Worm (Caenorhabditis elegans) whole organism, L4/young adult: ENCODE results near the gene wsp-1.

ENCODE experiments used
- W03F9.2 ChIP-seq: fragments of 150-350 bp; optimal IDR thresholded peaks from 2 replicates; lab custom pipeline; 2014; ENCODE audit warnings: missing biosample characterization, missing genetic modification characterization
- dao-5 ChIP-seq: sonication (generic microtip); optimal IDR thresholded peaks from 2 replicates; lab custom pipeline; 2016; ENCODE audit warnings: missing genotype, missing genetic modification characterization, moderate library complexity, missing compliant biosample characterization
- him-1 ChIP-seq: sonication (generic microtip); optimal IDR thresholded peaks from 2 replicates; lab custom pipeline; 2016; ENCODE audit warnings: missing genotype, missing genetic modification reagents, missing genetic modification characterization, missing compliant biosample characterization

The wsp-1 gene

DNA sequence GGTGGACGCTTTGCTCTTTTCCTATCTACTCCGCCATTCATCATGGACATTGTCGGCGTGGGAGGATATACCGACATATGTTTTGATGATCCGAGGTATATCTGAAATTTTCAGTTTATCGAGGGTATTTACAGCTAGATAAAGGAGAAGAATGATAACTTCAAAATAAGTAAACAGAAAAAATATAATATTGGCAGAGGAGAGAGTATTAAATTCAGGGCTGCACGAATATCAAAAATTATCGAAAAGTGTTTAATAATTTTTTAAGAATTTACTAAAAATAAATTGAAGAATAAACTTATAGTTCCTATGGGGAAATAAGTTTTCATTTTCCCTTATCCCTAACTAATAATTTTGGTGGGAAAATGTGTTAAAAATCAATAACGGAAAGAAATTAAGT, at the start of gene wsp-1:
TSS of gene wsp-1 (minus strand) at position 101 of the 400 bp plus-strand sequence.
- TF ChIP-seq W03F9.2 (tag; lab: Kevin White, UChicago) (no peak), dao-5 (tag; lab: Kevin White, UChicago) (no peak), him-1 (tag; lab: Kevin White, UChicago) (no peak)

ce11 chrIV:8247341-8247740, 48.6 kb upstream of the wsp-1 start:
- TF ChIP-seq W03F9.2 (tag; lab: Kevin White, UChicago) (no peak), him-1 (tag; lab: Kevin White, UChicago) (no peak), dao-5 (tag; lab: Kevin White, UChicago) (no peak)

DNA sequence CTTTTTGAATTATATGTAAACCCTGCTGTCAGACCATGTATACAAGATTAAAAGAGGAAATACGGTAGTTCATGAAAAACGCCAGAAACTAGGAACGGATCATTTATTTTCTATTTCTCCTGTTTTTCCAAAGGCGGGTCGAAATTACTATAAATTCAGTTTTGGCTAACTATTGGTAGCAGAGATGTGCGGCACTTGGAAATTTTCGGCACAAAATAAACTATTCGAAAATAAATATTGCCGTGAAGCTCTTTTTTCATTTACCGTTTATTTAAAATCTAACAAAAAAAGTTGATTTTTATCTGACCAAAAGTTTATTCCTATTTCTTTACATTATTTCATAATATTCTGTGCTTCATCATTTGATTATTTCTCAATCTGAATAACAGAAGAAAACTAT, 45.4 kb upstream of the wsp-1 start, which contains the start of gene T09A12.1:
TSS of gene T09A12.1 (plus strand) at position 301 of the 400 bp plus-strand sequence.
- TF ChIP-seq W03F9.2 (tag; lab: Kevin White, UChicago) = no peak
- TF ChIP-seq him-1 (tag; lab: Kevin White, UChicago) = no peak
- no peak for TF ChIP-seq dao-5 (tag; lab: Kevin White, UChicago)

ce11 chrIV:8243599-8243998, 44.8 kb upstream of the wsp-1 start, which contains the start of gene T09A12.8:
T09A12.8 (minus strand) TSS chrIV:8243699.
- TF ChIP-seq dao-5 (tag; lab: Kevin White, UChicago) (no peak), him-1 (tag; lab: Kevin White, UChicago) (no peak), W03F9.2 (tag; lab: Kevin White, UChicago) (no peak)

DNA sequence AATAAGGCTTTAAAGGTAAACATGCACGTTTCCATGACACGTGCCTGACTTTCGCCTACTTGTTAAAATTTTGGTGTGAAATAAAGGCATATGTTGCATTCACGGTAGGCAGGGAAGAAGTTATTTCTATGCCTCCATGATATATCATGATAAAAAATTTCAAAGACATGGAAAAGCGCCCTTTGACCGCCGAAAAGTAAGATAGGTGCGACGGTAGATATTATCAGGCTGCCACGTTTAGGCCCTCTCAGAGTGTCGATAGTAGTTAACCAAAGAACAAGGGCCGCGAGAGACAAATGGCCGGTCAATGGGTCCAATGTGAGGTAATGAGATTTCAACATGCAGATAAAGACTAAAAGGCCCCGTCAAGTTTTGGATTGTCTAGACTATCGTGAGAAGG, 44.4 kb upstream of the wsp-1 start:
- TF ChIP-seq dao-5 (tag; lab: Kevin White, UChicago) (no peak), W03F9.2 (tag; lab: Kevin White, UChicago) (no peak), him-1 (tag; lab: Kevin White, UChicago) (no peak)

- TF ChIP-seq him-1 (tag; lab: Kevin White, UChicago) (no peak), W03F9.2 (tag; lab: Kevin White, UChicago) (no peak), dao-5 (tag; lab: Kevin White, UChicago) (no peak)
These were observed 42.6 kb upstream of the wsp-1 start for ce11 chrIV:8241312-8241833.

- TF ChIP-seq dao-5 (tag; lab: Kevin White, UChicago) = no peak
- no peak for TF ChIP-seq him-1 (tag; lab: Kevin White, UChicago)
- no peak for TF ChIP-seq W03F9.2 (tag; lab: Kevin White, UChicago)
These were observed 40.8 kb upstream of the wsp-1 start for ce11 chrIV:8239584-8239983.

ce11 chrIV:8236502-8236901, 37.8 kb upstream of the wsp-1 start, which contains the start of gene nhr-66:
nhr-66 (minus strand) TSS chrIV:8236602.
- TF ChIP-seq W03F9.2 (tag; lab: Kevin White, UChicago) = no peak

- TF ChIP-seq W03F9.2 (tag; lab: Kevin White, UChicago) = no peak
- no peak for TF ChIP-seq him-1 (tag; lab: Kevin White, UChicago)
- no peak for TF ChIP-seq dao-5 (tag; lab: Kevin White, UChicago)
These were observed 36.4 kb upstream of the wsp-1 start for ce11 chrIV:8235114-8235686.

DNA sequence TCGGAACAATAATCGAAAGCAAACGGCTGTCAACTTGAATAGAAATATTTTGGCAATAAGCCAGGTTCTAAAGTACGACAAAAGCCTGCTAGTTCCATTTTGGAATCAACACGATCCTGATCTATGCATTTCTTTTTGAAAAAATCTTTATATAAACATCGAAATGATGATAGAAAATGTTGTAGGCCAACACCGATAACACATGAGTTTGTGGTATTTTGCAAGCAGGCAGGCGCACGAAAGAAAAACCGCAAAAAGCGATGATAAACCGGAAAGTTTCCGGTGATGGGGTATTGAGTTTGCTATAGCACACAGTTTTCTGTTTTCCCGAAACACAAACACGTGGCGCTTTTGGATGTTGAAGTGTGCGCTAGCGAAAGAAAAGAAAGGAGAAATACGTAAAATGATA, 35.3 kb upstream of the wsp-1 start:
- no peak for TF ChIP-seq W03F9.2 (tag; lab: Kevin White, UChicago)
- no peak for TF ChIP-seq dao-5 (tag; lab: Kevin White, UChicago)
- TF ChIP-seq him-1 (tag; lab: Kevin White, UChicago) = no peak

DNA sequence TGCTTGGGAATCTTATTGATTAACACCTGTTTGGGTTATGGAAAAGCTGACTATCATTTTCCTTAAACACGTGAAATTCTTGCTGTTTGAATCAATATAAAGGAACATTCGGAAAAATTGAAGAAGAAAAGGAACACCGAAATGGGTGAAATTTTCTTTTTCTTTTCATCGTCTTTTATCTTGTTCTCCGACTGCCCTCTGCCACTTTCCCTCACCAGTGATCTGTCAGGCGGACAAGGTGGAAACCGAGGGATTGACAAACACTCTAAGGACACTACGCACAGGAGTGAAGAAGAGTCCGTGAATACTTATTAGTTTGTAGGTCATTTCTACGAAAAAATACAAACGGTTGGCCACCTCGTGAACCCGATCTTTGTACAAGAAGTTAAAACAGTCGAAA, 34.5 kb upstream of the wsp-1 start:
- TF ChIP-seq him-1 (tag; lab: Kevin White, UChicago) = no peak
- TF ChIP-seq W03F9.2 (tag; lab: Kevin White, UChicago) = no peak
- TF ChIP-seq dao-5 (tag; lab: Kevin White, UChicago) = no peak

ce11 chrIV:8232428-8232827, 33.7 kb upstream of the wsp-1 start:
- no peak for TF ChIP-seq him-1 (tag; lab: Kevin White, UChicago)
- TF ChIP-seq dao-5 (tag; lab: Kevin White, UChicago) = no peak
- TF ChIP-seq W03F9.2 (tag; lab: Kevin White, UChicago) = no peak

DNA sequence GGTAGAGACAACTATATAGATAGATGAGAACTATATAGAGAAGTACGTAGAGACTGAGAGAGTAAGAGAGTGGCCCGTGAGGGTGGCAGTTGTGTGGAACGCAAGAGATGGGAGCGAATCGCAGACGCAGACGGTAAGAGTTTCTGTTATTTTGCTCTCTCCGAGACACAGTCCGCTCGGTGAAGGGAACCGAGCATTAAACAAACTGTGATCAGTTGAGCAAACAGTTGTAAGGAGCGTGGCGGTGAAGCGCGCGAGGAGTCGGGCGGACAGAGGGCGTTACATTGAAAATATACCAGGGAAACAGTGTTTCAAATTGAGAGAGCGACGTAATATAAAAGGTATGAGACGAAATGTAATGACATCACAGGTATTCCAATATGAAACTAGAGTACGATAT, 30.8 kb upstream of the wsp-1 start:
- TF ChIP-seq him-1 (tag; lab: Kevin White, UChicago) (no peak), W03F9.2 (tag; lab: Kevin White, UChicago) (no peak), dao-5 (tag; lab: Kevin White, UChicago) (no peak)

DNA sequence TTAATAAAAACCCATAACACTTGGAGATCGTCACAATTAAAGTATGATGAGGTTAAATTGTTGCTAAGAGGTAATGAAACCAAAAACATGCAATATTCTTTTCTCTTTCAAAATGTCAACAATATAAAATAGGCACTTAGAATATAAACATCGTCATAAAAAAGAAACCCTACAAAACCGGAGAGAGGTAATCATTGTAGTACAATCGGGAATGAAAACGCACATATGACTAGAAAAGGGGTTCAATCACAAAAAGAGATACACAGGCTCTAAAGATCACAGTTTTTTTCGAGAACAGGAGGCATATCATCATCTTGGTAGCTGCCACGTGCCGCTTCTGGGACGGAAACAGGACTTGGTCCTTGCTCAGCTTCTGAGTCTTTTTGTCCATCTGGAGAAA, 27.7 kb upstream of the wsp-1 start:
- no peak for TF ChIP-seq dao-5 (tag; lab: Kevin White, UChicago)
- TF ChIP-seq him-1 (tag; lab: Kevin White, UChicago) = no peak
- no peak for TF ChIP-seq W03F9.2 (tag; lab: Kevin White, UChicago)
